Fruit fly (Drosophila melanogaster): ENCODE results near the gene Atg18a.

Gene Atg18a

DNA sequence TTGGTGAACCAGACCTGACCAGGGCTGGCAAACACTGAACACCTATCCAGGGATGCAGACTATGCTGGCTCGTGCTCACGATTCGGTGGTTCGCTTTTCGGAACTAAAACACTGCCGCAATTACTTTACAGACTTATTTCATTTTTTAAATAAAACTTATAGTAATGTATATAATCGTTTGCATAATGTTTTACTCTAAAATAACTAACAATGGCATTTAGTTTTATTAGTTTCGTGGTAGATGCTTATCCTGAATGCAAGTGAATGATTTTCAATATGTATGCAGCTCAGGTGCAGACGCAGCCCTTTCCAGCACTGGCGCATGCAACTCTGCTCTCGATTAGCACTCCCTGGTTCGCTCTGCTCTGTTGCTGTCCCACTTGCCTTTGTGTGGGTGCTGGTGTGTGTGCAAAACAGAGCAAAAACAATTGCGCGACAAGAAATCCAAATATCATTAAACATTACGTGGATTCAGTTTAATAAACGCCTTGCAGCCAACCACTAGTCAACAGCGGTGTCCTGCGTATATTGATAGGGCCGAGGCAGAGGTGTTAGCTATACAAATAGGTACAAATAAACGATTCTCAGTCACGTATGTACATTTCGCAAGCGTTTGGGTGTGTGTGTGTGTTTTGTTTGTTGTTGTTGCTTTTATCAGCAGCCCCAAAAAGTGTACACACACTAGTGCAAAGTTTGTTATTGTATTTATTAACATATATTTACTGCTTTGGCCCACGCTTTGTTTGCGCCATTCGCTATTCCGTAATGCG lies at the start of gene Atg18a, which contains the start of gene ERR (continued):
- TF ChIP-seq hbn (GFP tag; IDR thresholded peaks at IDR 0.05; ENCODE audit: partially characterized antibody) (peak; percentile 50; the same call in 1 of the 2 replicates), CG8359 (GFP tag; optimal IDR thresholded peaks at IDR 0.05; ENCODE audit: borderline replicate concordance) (no peak), zf30C (GFP tag; optimal IDR thresholded peaks at IDR 0.05) (no peak), crc (GFP tag; optimal IDR thresholded peaks at IDR 0.05) (peak; percentile 36), shn (GFP tag; optimal IDR thresholded peaks at IDR 0.05) (peak; percentile 82), HHEX (GFP tag; optimal IDR thresholded peaks at IDR 0.05) (peak; percentile 11), CG34224 (GFP tag; IDR thresholded peaks at IDR 0.05; ENCODE audit: partially characterized antibody) (peak; percentile 65; the same call in 2 of the 3 replicates), CG18764 (GFP tag; optimal IDR thresholded peaks at IDR 0.05) (peak; percentile 64), cad (GFP tag; optimal IDR thresholded peaks at IDR 0.05) (no peak), sens-2 (GFP tag; IDR thresholded peaks at IDR 0.05) (peak; percentile 72; the same call in 1 of the 2 replicates), crp (GFP tag; optimal IDR thresholded peaks at IDR 0.05) (peak in 1 of 2 experiments; percentile 63), tgo (GFP tag; IDR thresholded peaks at IDR 0.05) (peak; percentile 85), Spps (tag; optimal IDR thresholded peaks at IDR 0.05) (peak; percentile 44), trh (GFP tag; optimal IDR thresholded peaks at IDR 0.05) (peak; percentile 24), CG17186 (GFP tag; optimal IDR thresholded peaks at IDR 0.05) (peak; percentile 85), CG7928 (GFP tag; optimal IDR thresholded peaks at IDR 0.05) (peak; percentile 100), ham (GFP tag; IDR thresholded peaks at IDR 0.05) (peak; percentile 49), Six4 (GFP tag; optimal IDR thresholded peaks at IDR 0.05) (peak; percentile 44), ab (GFP tag; optimal IDR thresholded peaks at IDR 0.05) (peak; percentile 67), Dad (GFP tag; optimal IDR thresholded peaks at IDR 0.05) (peak; percentile 82), CG11456 (GFP tag; IDR thresholded peaks at IDR 0.05) (peak; percentile 90), CG11723 (GFP tag; optimal IDR thresholded peaks at IDR 0.05) (no peak), Sry-δ (GFP tag; optimal IDR thresholded peaks at IDR 0.05) (peak; percentile 58), CG3995 (GFP tag; optimal IDR thresholded peaks at IDR 0.05) (peak; percentile 51), lilli (GFP tag; optimal IDR thresholded peaks at IDR 0.05) (peak; percentile 92), Bgb (GFP tag; IDR thresholded peaks at IDR 0.05; ENCODE audit: partially characterized antibody) (peak; percentile 34; the same call in 1 of the 2 replicates), MBD-R2 (GFP tag; IDR thresholded peaks at IDR 0.05) (peak; percentile 76), gce (GFP tag; IDR thresholded peaks at IDR 0.05) (peak; percentile 48; the same call in 1 of the 3 replicates), chif (GFP tag; optimal IDR thresholded peaks at IDR 0.05) (peak; percentile 75 to 80), corto (GFP tag; optimal IDR thresholded peaks at IDR 0.05) (peak; percentile 71), C15 (GFP tag; IDR thresholded peaks at IDR 0.05) (peak; percentile 19; the same call in 1 of the 3 replicates), CG10267 (tag; optimal IDR thresholded peaks at IDR 0.05) (peak; percentile 98), CG31388 (GFP tag; optimal IDR thresholded peaks at IDR 0.05) (peak; percentile 41), CG10366 (GFP tag; IDR thresholded peaks at IDR 0.05) (peak; percentile 84), CG6272 (GFP tag; IDR thresholded peaks at IDR 0.05) (peak; percentile 88), knrl (GFP tag; IDR thresholded peaks at IDR 0.05; ENCODE audit: partially characterized antibody) (peak; percentile 85), CG33557 (GFP tag; optimal IDR thresholded peaks at IDR 0.05) (peak; percentile 76), CG16815 (GFP tag; optimal IDR thresholded peaks at IDR 0.05) (peak; percentile 92), CG12391 (tag; optimal IDR thresholded peaks at IDR 0.05) (peak; percentile 91), prd (optimal IDR thresholded peaks at IDR 0.05) (no peak), prd (GFP tag; IDR thresholded peaks at IDR 0.05) (peak; percentile 93), CG31365 (tag; optimal IDR thresholded peaks at IDR 0.05) (peak; percentile 0), odd (GFP tag; optimal IDR thresholded peaks at IDR 0.05) (peak; percentile 11), z (GFP tag; IDR thresholded peaks at IDR 0.05) (no peak), br (optimal IDR thresholded peaks at IDR 0.05) (no peak), CG10565 (GFP tag; optimal IDR thresholded peaks at IDR 0.05) (no peak), CG4424 (GFP tag; optimal IDR thresholded peaks at IDR 0.05) (peak; percentile 79), CoRest (tag; optimal IDR thresholded peaks at IDR 0.05) (peak; percentile 92), disco-r (GFP tag; optimal IDR thresholded peaks at IDR 0.05) (no peak)

Measured in whole organism, embryonic.